Fruit fly (Drosophila melanogaster) whole organism, embryonic: ENCODE results near the gene Cdk7.

Experiments used
- Adf1 ChIP-seq: fragments of 200-800 bp; sonication (Bioruptor generic); IDR thresholded peaks from 2 replicates; pipeline ENCODE4 v1.3.6; 2022; ENCODE audit warnings: missing biosample characterization, missing genetic modification characterization
- Antp ChIP-seq: fragments of 200-800 bp; sonication (Bioruptor generic); optimal IDR thresholded peaks from 3 replicates; lab custom pipeline; 2016; ENCODE audit warnings: missing biosample characterization, missing genetic modification characterization
- B-H1 ChIP-seq: fragments of 200-800 bp; sonication (Bioruptor generic); IDR thresholded peaks from 3 replicates; pipeline ENCODE4 v1.3.6; 2022; ENCODE audit warnings: missing biosample characterization, missing genetic modification characterization
- CG10366 ChIP-seq: fragments of 200-800 bp; sonication (Bioruptor generic); IDR thresholded peaks from 2 replicates; pipeline ENCODE4 v1.3.6; 2022; ENCODE audit warnings: missing biosample characterization, missing genetic modification characterization
- CG13123 ChIP-seq: fragments of 200-800 bp; sonication (Bioruptor generic); optimal IDR thresholded peaks from 2 replicates; lab custom pipeline; 2016; ENCODE audit warnings: missing biosample characterization, missing genetic modification characterization
- CG14050 ChIP-seq: fragments of 200-800 bp; sonication (Bioruptor generic); IDR thresholded peaks from 3 replicates; pipeline ENCODE4 v1.3.6; 2022; ENCODE audit warnings: missing biosample characterization, missing genetic modification characterization
- CG14441 ChIP-seq: fragments of 200-800 bp; sonication (Bioruptor generic); IDR thresholded peaks from 2 replicates; pipeline ENCODE4 v1.3.6; 2022; ENCODE audit warnings: missing biosample characterization, missing genetic modification characterization
- CG14667 ChIP-seq: fragments of 200-800 bp; sonication (Bioruptor generic); IDR thresholded peaks from 2 replicates; pipeline ENCODE4 v1.3.6; 2022; ENCODE audit warnings: missing biosample characterization, missing genetic modification characterization
- CG1603 ChIP-seq: fragments of 200-800 bp; sonication (Bioruptor generic); optimal IDR thresholded peaks from 2 replicates; lab custom pipeline; 2019; ENCODE audit warnings: missing biosample characterization, mild to moderate bottlenecking, missing genetic modification characterization, moderate library complexity
- CG17186 ChIP-seq: fragments of 200-800 bp; sonication (Bioruptor generic); optimal IDR thresholded peaks from 3 replicates; lab custom pipeline; 2017; ENCODE audit warnings: missing biosample characterization, missing genetic modification reagents, missing genetic modification characterization
- CG18599 ChIP-seq: fragments of 200-800 bp; sonication (Bioruptor generic); optimal IDR thresholded peaks from 3 replicates; lab custom pipeline; 2017; ENCODE audit warnings: missing biosample characterization, missing genetic modification characterization, mild to moderate bottlenecking, moderate library complexity, missing genetic modification reagents
- CG2678 ChIP-seq: fragments of 200-800 bp; sonication (Bioruptor generic); optimal IDR thresholded peaks from 3 replicates; lab custom pipeline; 2019; ENCODE audit warnings: missing biosample characterization, mild to moderate bottlenecking, missing genetic modification characterization, moderate library complexity
- CG30403 ChIP-seq: fragments of 200-800 bp; sonication (Bioruptor generic); optimal IDR thresholded peaks from 3 replicates; lab custom pipeline; 2016; ENCODE audit warnings: missing biosample characterization, missing genetic modification characterization
- CG5180 ChIP-seq: fragments of 200-800 bp; sonication (Bioruptor generic); optimal IDR thresholded peaks from 3 replicates; lab custom pipeline; 2017; ENCODE audit warnings: missing biosample characterization, missing genetic modification characterization, mild to moderate bottlenecking, moderate library complexity, missing genetic modification reagents
- CG6689 ChIP-seq: fragments of 200-800 bp; sonication (Bioruptor generic); IDR thresholded peaks from 2 replicates; pipeline ENCODE4 v1.3.6; 2022; ENCODE audit warnings: missing biosample characterization, missing genetic modification characterization
- CG7357 ChIP-seq: fragments of 200-800 bp; sonication (Bioruptor generic); IDR thresholded peaks from 3 replicates; pipeline ENCODE4 v1.3.6; 2022; ENCODE audit warnings: missing biosample characterization, missing genetic modification characterization
- CG7745 ChIP-seq: fragments of 200-800 bp; sonication (Bioruptor generic); optimal IDR thresholded peaks from 2 replicates; lab custom pipeline; 2018; ENCODE audit warnings: missing biosample characterization, mild to moderate bottlenecking, missing genetic modification characterization, moderate library complexity
- CG7928 ChIP-seq: fragments of 200-800 bp; sonication (Bioruptor generic); optimal IDR thresholded peaks from 2 replicates; lab custom pipeline; 2017; ENCODE audit warnings: missing biosample characterization, mild to moderate bottlenecking, missing genetic modification characterization
- CG7963 ChIP-seq: fragments of 200-800 bp; sonication (Bioruptor generic); IDR thresholded peaks from 3 replicates; pipeline ENCODE4 v1.3.6; 2022; ENCODE audit warnings: missing biosample characterization, missing genetic modification characterization; ENCODE audit not compliant: partially characterized antibody
- CG9609 ChIP-seq: fragments of 200-800 bp; sonication (Bioruptor generic); optimal IDR thresholded peaks from 3 replicates; lab custom pipeline; 2016; ENCODE audit warnings: missing biosample characterization, missing genetic modification characterization
- D19A ChIP-seq: fragments of 200-800 bp; optimal IDR thresholded peaks from 3 replicates; lab custom pipeline; 2019; ENCODE audit warnings: missing biosample characterization, mild to moderate bottlenecking, missing genetic modification characterization, moderate library complexity
- Opbp ChIP-seq: fragments of 200-800 bp; sonication (Bioruptor generic); IDR thresholded peaks from 3 replicates; pipeline ENCODE4 v1.3.6; 2022; ENCODE audit warnings: missing biosample characterization, missing genetic modification characterization; ENCODE audit not compliant: partially characterized antibody
- Ptx1 ChIP-seq: fragments of 200-800 bp; sonication (Bioruptor generic); IDR thresholded peaks from 2 replicates; pipeline ENCODE4 v1.3.6; 2022; ENCODE audit warnings: missing biosample characterization, missing genetic modification characterization
- Ravus ChIP-seq: fragments of 200-800 bp; sonication (Bioruptor generic); IDR thresholded peaks from 2 replicates; pipeline ENCODE4 v1.3.6; 2022; ENCODE audit warnings: missing biosample characterization, missing genetic modification characterization
- ac ChIP-seq: fragments of 200-800 bp; sonication (Bioruptor generic); optimal IDR thresholded peaks from 3 replicates; lab custom pipeline; 2017; ENCODE audit warnings: missing biosample characterization, mild to moderate bottlenecking, missing genetic modification characterization
- ap ChIP-seq: fragments of 200-800 bp; sonication (Bioruptor generic); IDR thresholded peaks from 2 replicates; pipeline ENCODE4 v1.3.6; 2022; ENCODE audit warnings: missing biosample characterization, missing genetic modification characterization
- btn ChIP-seq: fragments of 200-800 bp; sonication (Bioruptor generic); optimal IDR thresholded peaks from 2 replicates; lab custom pipeline; 2016; ENCODE audit warnings: missing biosample characterization, missing genetic modification characterization
- cas ChIP-seq: fragments of 200-800 bp; sonication (Bioruptor generic); IDR thresholded peaks from 2 replicates; pipeline ENCODE4 v1.3.6; 2022; ENCODE audit warnings: missing biosample characterization, missing genetic modification characterization
- chinmo ChIP-seq: fragments of 200-800 bp; sonication (Bioruptor generic); IDR thresholded peaks from 4 replicates; pipeline ENCODE4 v1.3.6; 2022; ENCODE audit warnings: missing biosample characterization, missing genetic modification characterization; ENCODE audit not compliant: partially characterized antibody
- ci ChIP-seq: fragments of 200-800 bp; sonication (Bioruptor generic); IDR thresholded peaks from 3 replicates; pipeline ENCODE4 v1.3.6; 2022; ENCODE audit warnings: missing biosample characterization, missing genetic modification characterization
- croc ChIP-seq: fragments of 200-800 bp; sonication (Bioruptor generic); conservative IDR thresholded peaks from 3 replicates; pipeline ENCODE4 v1.3.6; 2022; ENCODE audit warnings: missing biosample characterization, missing genetic modification characterization
- crol ChIP-seq: fragments of 200-800 bp; sonication (Bioruptor generic); IDR thresholded peaks from 2 replicates; pipeline ENCODE4 v1.3.6; 2022; ENCODE audit warnings: missing biosample characterization, missing genetic modification characterization
- dan ChIP-seq: fragments of 200-800 bp; sonication (Bioruptor generic); IDR thresholded peaks from 2 replicates; pipeline ENCODE4 v1.3.6; 2022; ENCODE audit warnings: missing biosample characterization, missing genetic modification characterization
- dmrt99B ChIP-seq: fragments of 200-800 bp; sonication (Bioruptor generic); optimal IDR thresholded peaks from 2 replicates; lab custom pipeline; 2018; ENCODE audit warnings: missing biosample characterization, mild to moderate bottlenecking, missing genetic modification characterization, moderate library complexity
- dysf ChIP-seq: fragments of 200-800 bp; sonication (Bioruptor generic); IDR thresholded peaks from 3 replicates; pipeline ENCODE4 v1.3.6; 2022; ENCODE audit warnings: missing biosample characterization, missing genetic modification characterization
- ewg ChIP-seq: fragments of 200-800 bp; sonication (Bioruptor generic); optimal IDR thresholded peaks from 3 replicates; lab custom pipeline; 2017; ENCODE audit warnings: mild to moderate bottlenecking, missing biosample characterization, missing genetic modification reagents, missing genetic modification characterization
- fd96Cb ChIP-seq: fragments of 200-800 bp; sonication (Bioruptor generic); optimal IDR thresholded peaks from 2 replicates; lab custom pipeline; 2018; ENCODE audit warnings: missing biosample characterization, mild to moderate bottlenecking, missing genetic modification characterization, moderate library complexity
- her ChIP-seq: fragments of 200-800 bp; sonication (Bioruptor generic); optimal IDR thresholded peaks from 2 replicates; lab custom pipeline; 2016; ENCODE audit warnings: missing biosample characterization, missing genetic modification characterization
- hkb ChIP-seq, 2 experiments: fragments of 200-800 bp in 1 of 2; fragments of >200 bp in 1 of 2; sonication (Bioruptor generic) in 1 of 2; IDR thresholded peaks in 1 of 2; optimal IDR thresholded peaks in 1 of 2; 2 replicates each; pipeline versions ENCODE4 v1.3.6 to Lab custom; 2017 to 2022; ENCODE audit warnings: missing biosample characterization in 1 of 2, missing genetic modification characterization in 1 of 2
- hth ChIP-seq: fragments of >200 bp; optimal IDR thresholded peaks from 2 replicates; lab custom pipeline; 2017; ENCODE audit warnings: inconsistent platforms
- lola ChIP-seq, 3 experiments: fragments of >200 bp in 2 of 3; fragments of 200-800 bp in 1 of 3; sonication (Bioruptor generic) in 1 of 3; optimal IDR thresholded peaks; 2 replicates each; lab custom pipeline; 2017 to 2019; ENCODE audit warnings: missing biosample characterization in 3 of 3, missing genetic modification characterization in 3 of 3, mild to moderate bottlenecking in 1 of 3, moderate library complexity in 1 of 3
- mirr ChIP-seq: fragments of 200-800 bp; sonication (Bioruptor generic); optimal IDR thresholded peaks from 3 replicates; lab custom pipeline; 2018; ENCODE audit warnings: missing biosample characterization, mild to moderate bottlenecking, missing genetic modification characterization
- pho ChIP-seq: fragments of 200-800 bp; sonication (Bioruptor generic); optimal IDR thresholded peaks from 2 replicates; lab custom pipeline; 2016; ENCODE audit warnings: missing biosample characterization, missing genetic modification characterization
- pnt ChIP-seq: fragments of 200-800 bp; sonication (Bioruptor generic); optimal IDR thresholded peaks from 3 replicates; lab custom pipeline; 2016; ENCODE audit warnings: missing biosample characterization, missing genetic modification characterization
- prd ChIP-seq, 3 experiments: fragments of >200 bp in 2 of 3; fragments of 200-800 bp in 1 of 3; sonication (Bioruptor generic) in 1 of 3; optimal IDR thresholded peaks in 2 of 3; IDR thresholded peaks in 1 of 3; 2 replicates in 2 of 3; 3 replicates in 1 of 3; pipeline versions ENCODE4 v1.3.6 to Lab custom; 2017 to 2022; ENCODE audit warnings: missing biosample characterization in 1 of 3, missing genetic modification characterization in 1 of 3
- pum ChIP-seq: fragments of 200-800 bp; sonication (Bioruptor generic); optimal IDR thresholded peaks from 2 replicates; lab custom pipeline; 2016; ENCODE audit warnings: missing biosample characterization, missing genetic modification characterization
- seq ChIP-seq: fragments of 200-800 bp; sonication (Bioruptor generic); IDR thresholded peaks from 2 replicates; pipeline ENCODE4 v1.3.6; 2022; ENCODE audit warnings: missing biosample characterization, missing genetic modification characterization
- ssp ChIP-seq: fragments of 200-800 bp; sonication (Bioruptor generic); IDR thresholded peaks from 2 replicates; pipeline ENCODE4 v1.3.6; 2022; ENCODE audit warnings: missing biosample characterization, missing genetic modification characterization
- sug ChIP-seq: fragments of 200-800 bp; optimal IDR thresholded peaks from 2 replicates; lab custom pipeline; 2019; ENCODE audit warnings: missing biosample characterization, mild to moderate bottlenecking, missing genetic modification characterization, moderate library complexity

The Cdk7 gene

dm6 chrX:5349899-5350575 lies 41.3 kb upstream of the Cdk7 start (continued):
- TF ChIP-seq btn (GFP tag; lab: Kevin White, UChicago) = no peak
- peak; percentile 33 for TF ChIP-seq CG10366 (GFP tag; lab: Robert Waterston, UW)
- TF ChIP-seq CG9609 (GFP tag; lab: Kevin White, UChicago) = no peak
- TF ChIP-seq hth (lab: Kevin White, UChicago) = no peak
- TF ChIP-seq CG14050 (GFP tag; lab: Robert Waterston, UW) = no peak
- no peak for TF ChIP-seq CG13123 (GFP tag; lab: Kevin White, UChicago)
- no peak for TF ChIP-seq chinmo (GFP tag; lab: Robert Waterston, UW)
- TF ChIP-seq lola (GFP tag; optimal IDR thresholded peaks at IDR 0.05; lab: Kevin White, UChicago) = no peak
- TF ChIP-seq CG14667 (GFP tag; lab: Robert Waterston, UW) = 0 out of 2 replicates have a peak, but pooled peaks have one; percentile 13
- no peak for TF ChIP-seq dan (GFP tag; lab: Robert Waterston, UW)
- TF ChIP-seq seq = no peak
- no peak for TF ChIP-seq pum (GFP tag; lab: Kevin White, UChicago)
- peak; percentile 40 for TF ChIP-seq ssp (GFP tag; lab: Robert Waterston, UW)
- 0 out of 2 replicates have a peak, but pooled peaks have one; percentile 22 for TF ChIP-seq CG14441 (GFP tag; lab: Robert Waterston, UW)
- TF ChIP-seq her = no peak
- no peak for TF ChIP-seq CG7963
- no peak for TF ChIP-seq CG5180 (GFP tag; lab: Kevin White, UChicago)
- TF ChIP-seq prd (optimal IDR thresholded peaks at IDR 0.05; lab: Kevin White, UChicago) = no peak
- TF ChIP-seq prd (GFP tag; IDR thresholded peaks at IDR 0.05; lab: Robert Waterston, UW) = peak; percentile 57; the same call in 2 of the 3 replicates
- TF ChIP-seq ewg (GFP tag; lab: Kevin White, UChicago) = peak; percentile 13
- TF ChIP-seq ac (GFP tag; lab: Kevin White, UChicago) = no peak
- TF ChIP-seq Ravus (GFP tag; lab: Robert Waterston, UW) = no peak
- TF ChIP-seq hkb (optimal IDR thresholded peaks at IDR 0.05; lab: Kevin White, UChicago) = no peak
- TF ChIP-seq hkb (GFP tag; IDR thresholded peaks at IDR 0.05; lab: Robert Waterston, UW) = no peak
- TF ChIP-seq mirr (GFP tag; lab: Kevin White, UChicago) = no peak
- TF ChIP-seq dysf (GFP tag; lab: Robert Waterston, UW) = peak; percentile 33; the same call in 1 of the 3 replicates
- peak; percentile 51; the same call in 1 of the 3 replicates for TF ChIP-seq ci (GFP tag; lab: Robert Waterston, UW)
- peak; percentile 41 for TF ChIP-seq fd96Cb (tag; lab: Kevin White, UChicago)
- no peak for TF ChIP-seq CG17186
- no peak for TF ChIP-seq sug
- TF ChIP-seq Antp (GFP tag; lab: Kevin White, UChicago) = no peak
- peak; percentile 50; the same call in 1 of the 2 replicates for TF ChIP-seq crol (GFP tag; lab: Robert Waterston, UW)
- peak; percentile 38 for TF ChIP-seq CG2678 (tag; lab: Kevin White, UChicago)
- TF ChIP-seq D19A (tag; lab: Kevin White, UChicago) = no peak
- no peak for TF ChIP-seq Opbp (GFP tag; lab: Robert Waterston, UW)
- no peak for TF ChIP-seq B-H1
- TF ChIP-seq dmrt99B (tag; lab: Kevin White, UChicago) = peak; percentile 38
- no peak for TF ChIP-seq cas (GFP tag; lab: Robert Waterston, UW)
- no peak for TF ChIP-seq croc
- peak; percentile 53 for TF ChIP-seq CG1603
- TF ChIP-seq CG7357 = no peak
- no peak for TF ChIP-seq Adf1 (GFP tag; lab: Robert Waterston, UW)
- peak; percentile 39 for TF ChIP-seq CG18599
- TF ChIP-seq pnt (GFP tag; lab: Kevin White, UChicago) = no peak
- peak; percentile 43; the same call in 1 of the 2 replicates for TF ChIP-seq Ptx1
- TF ChIP-seq CG7745 (tag; lab: Kevin White, UChicago) = no peak
- TF ChIP-seq CG7928 (GFP tag; lab: Kevin White, UChicago) = no peak
- no peak for TF ChIP-seq CG6689 (GFP tag; lab: Robert Waterston, UW)
- no peak for TF ChIP-seq CG30403 (GFP tag; lab: Kevin White, UChicago)
- no peak for TF ChIP-seq ap (GFP tag; lab: Robert Waterston, UW)
- TF ChIP-seq pho (GFP tag; lab: Kevin White, UChicago) = no peak
